Worm (Caenorhabditis elegans): Measurements from ENCODE around the gene C44B9.3.

The C44B9.3 gene

DNA sequence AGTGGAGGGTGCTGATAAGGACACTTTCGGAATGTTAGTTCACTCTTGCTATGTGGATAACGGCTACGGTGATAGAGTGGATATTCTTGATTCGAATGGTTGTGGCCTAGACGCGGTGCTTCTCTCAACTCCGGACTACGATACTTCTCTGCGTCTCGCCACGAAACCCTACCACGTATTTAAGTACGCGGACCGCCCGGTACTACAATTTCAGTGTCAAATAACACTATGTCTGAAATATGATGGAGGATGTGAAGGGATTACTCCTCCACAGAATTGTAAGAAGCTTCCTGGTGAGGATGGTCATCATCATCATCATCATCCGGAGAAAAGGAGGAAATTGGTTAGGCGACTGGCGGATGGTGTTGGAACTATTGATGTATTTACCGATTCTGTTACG lies 35.0 kb upstream of the C44B9.3 start:
- TF ChIP-seq aptf-3 (GFP tag; IDR thresholded peaks at IDR 0.05) (no peak), unc-62 (GFP tag; optimal IDR thresholded peaks at IDR 0.05) (no peak)

DNA sequence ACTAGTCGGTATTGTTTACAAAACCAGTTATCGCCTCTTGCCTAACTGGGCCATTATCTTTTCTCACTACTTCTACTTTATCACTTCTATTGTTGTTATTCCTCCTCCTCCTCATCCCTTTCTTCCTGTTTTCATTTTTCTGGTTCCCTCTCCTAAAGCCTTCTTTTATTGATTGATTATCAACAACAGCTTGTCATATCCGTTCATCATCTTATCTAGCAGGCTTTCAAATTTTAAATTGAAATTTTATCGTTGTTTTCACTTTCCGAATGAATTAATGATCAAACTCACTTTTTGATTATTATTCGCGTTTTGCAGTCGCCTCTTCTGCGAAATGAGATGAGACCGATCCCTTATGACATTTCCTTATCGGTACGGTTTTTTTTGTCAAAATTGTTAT lies 31.2 kb upstream of the C44B9.3 start, which contains the start of gene cut-6:
Gene cut-6 (plus strand): TSS at position 301 of the 400 bp plus-strand sequence.
- TF ChIP-seq egrh-3 (GFP tag; IDR thresholded peaks at IDR 0.05) (no peak), ceh-27 (GFP tag; optimal IDR thresholded peaks at IDR 0.05) (no peak), nhr-90 (tag; optimal IDR thresholded peaks at IDR 0.05) (no peak), efl-1 (GFP tag; optimal IDR thresholded peaks at IDR 0.05) (no peak), die-1 (tag; optimal IDR thresholded peaks at IDR 0.05) (no peak), nhr-120 (GFP tag; IDR thresholded peaks at IDR 0.05) (no peak), F39B2.1 (GFP tag; IDR thresholded peaks at IDR 0.05) (no peak), ZK185.1 (tag; optimal IDR thresholded peaks at IDR 0.05; ENCODE audit: poor library complexity, severe bottlenecking) (no peak), egl-44 (GFP tag; IDR thresholded peaks at IDR 0.05) (no peak), nfya-2 (GFP tag; IDR thresholded peaks at IDR 0.05) (no peak), K11D2.4 (GFP tag; IDR thresholded peaks at IDR 0.05) (no peak), snpc-3.4 (tag; optimal IDR thresholded peaks at IDR 0.05) (no peak), madf-6 (GFP tag; IDR thresholded peaks at IDR 0.05) (no peak), ets-4 (GFP tag; optimal IDR thresholded peaks at IDR 0.05) (no peak), F55B11.4 (tag; optimal IDR thresholded peaks at IDR 0.05; ENCODE audit: borderline replicate concordance, insufficient read depth) (no peak), nfyb-1 (GFP tag; IDR thresholded peaks at IDR 0.05) (no peak), ztf-6 (GFP tag; IDR thresholded peaks at IDR 0.05) (no peak), K12H6.12 (tag; optimal IDR thresholded peaks at IDR 0.05) (no peak)

DNA sequence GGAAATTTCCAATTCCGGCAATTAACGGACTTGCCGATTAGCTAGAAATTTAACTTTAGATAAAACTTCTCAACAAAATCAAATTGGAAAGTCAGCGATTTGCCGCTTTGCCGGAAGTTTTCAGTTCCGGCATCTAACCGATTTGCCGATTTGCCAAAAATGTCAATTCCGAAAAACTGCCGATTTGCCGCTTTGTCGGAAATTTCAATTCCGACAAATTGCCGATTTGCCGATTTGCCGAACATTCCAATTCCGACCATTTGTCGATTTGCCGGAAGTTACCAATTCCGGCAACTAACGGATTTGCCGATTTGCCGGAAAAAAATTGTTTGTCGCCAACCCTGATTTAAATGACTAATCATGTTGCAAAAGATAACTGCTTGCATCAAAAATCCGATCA lies 29.2 kb upstream of the C44B9.3 start:
- TF ChIP-seq atf-7 (tag; optimal IDR thresholded peaks at IDR 0.05) (no peak), dpl-1 (GFP tag; optimal IDR thresholded peaks at IDR 0.05) (peak; percentile 35)

DNA sequence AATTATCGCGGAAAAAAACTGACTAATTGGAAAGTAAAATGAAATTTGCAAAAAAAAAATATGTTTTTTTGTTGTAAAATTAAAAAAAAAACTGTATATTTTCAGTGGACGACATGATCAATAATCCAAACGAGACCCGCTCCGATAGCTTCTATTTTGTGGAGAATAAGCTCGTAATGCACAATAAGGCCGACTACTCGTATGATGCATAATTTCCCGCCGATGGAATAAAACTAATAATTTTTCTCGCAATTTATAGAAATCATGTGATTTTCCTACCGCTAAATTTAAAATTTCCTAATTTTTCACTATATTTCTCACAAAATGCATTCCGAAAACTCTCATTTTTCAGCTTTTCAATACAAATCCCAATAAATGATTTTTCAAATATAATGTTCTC lies 28.6 kb upstream of the C44B9.3 start:
- TF ChIP-seq nhr-120 (GFP tag; IDR thresholded peaks at IDR 0.05) (no peak), lin-35 (GFP tag; optimal IDR thresholded peaks at IDR 0.05) (peak in 1 of 3 experiments; percentile 11), bed-2 (GFP tag; IDR thresholded peaks at IDR 0.05) (no peak), dpl-1 (GFP tag; optimal IDR thresholded peaks at IDR 0.05) (peak; percentile 82)

ce11 chrIII:10907678-10908217 lies 27.8 kb upstream of the C44B9.3 start:
- TF ChIP-seq hsf-1 (GFP tag; IDR thresholded peaks at IDR 0.05) (no peak), ztf-26 (tag; optimal IDR thresholded peaks at IDR 0.05) (no peak), efl-1 (GFP tag; optimal IDR thresholded peaks at IDR 0.05) (peak; percentile 62), lin-35 (GFP tag; optimal IDR thresholded peaks at IDR 0.05) (peak in 1 of 3 experiments; percentile 70), ztf-25 (GFP tag; IDR thresholded peaks at IDR 0.05) (no peak), ztf-28 (GFP tag; IDR thresholded peaks at IDR 0.05) (no peak), dpl-1 (GFP tag; optimal IDR thresholded peaks at IDR 0.05) (peak; percentile 94)

- TF ChIP-seq bed-1 (GFP tag; IDR thresholded peaks at IDR 0.05) (no peak), die-1 (tag; optimal IDR thresholded peaks at IDR 0.05) (no peak), efl-1 (GFP tag; optimal IDR thresholded peaks at IDR 0.05) (peak; percentile 10), dpl-1 (GFP tag; optimal IDR thresholded peaks at IDR 0.05) (peak; percentile 66), snpc-1.3 (tag; optimal IDR thresholded peaks at IDR 0.05; ENCODE audit: insufficient read depth) (no peak), tlf-1 (GFP tag; optimal IDR thresholded peaks at IDR 0.05) (no peak), T07F8.4 (tag; optimal IDR thresholded peaks at IDR 0.05) (no peak)
Observed at ce11 chrIII:10906325-10906724, 26.3 kb upstream of the C44B9.3 start.

Measured in whole organism, young adult.